Worm (Caenorhabditis elegans): ENCODE measurements around the gene dhhc-9.

DNA sequence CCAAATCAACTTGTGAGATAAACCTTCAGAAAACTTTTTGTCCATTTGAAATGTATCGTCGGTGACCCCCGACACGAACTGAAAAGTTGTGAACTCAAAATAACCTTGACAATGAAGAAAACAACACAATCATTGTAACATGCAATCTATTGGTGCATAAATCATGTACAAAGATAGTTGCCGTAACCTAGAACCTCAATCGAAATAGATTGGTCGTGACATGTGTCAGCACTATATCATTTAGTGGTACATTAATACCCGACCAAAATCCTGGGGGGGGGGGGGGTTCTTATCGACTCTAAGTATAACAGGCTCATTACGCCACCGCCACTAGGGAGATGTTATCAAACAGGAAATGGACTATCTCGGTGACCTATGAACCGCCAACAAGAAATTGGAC is 25.1 kb upstream of the dhhc-9 start:
- TF ChIP-seq nfyb-1 (GFP tag; IDR thresholded peaks at IDR 0.05) = no peak
- no peak for TF ChIP-seq unc-62 (GFP tag; optimal IDR thresholded peaks at IDR 0.05)
- no peak for TF ChIP-seq lsl-1 (GFP tag; optimal IDR thresholded peaks at IDR 0.05)

Measured in whole organism, young adult.